Fruit fly (Drosophila melanogaster) S2 (cell line): ENCODE results near the gene CG2187.

Experiments used
- CG8478 ChIP-seq: fragments of >200 bp; optimal IDR thresholded peaks from 2 replicates; lab custom pipeline; 2018
- CTCF ChIP-seq, 2 experiments: fragments of >200 bp; optimal IDR thresholded peaks; 2 replicates each; lab custom pipeline; 2018

DNA sequence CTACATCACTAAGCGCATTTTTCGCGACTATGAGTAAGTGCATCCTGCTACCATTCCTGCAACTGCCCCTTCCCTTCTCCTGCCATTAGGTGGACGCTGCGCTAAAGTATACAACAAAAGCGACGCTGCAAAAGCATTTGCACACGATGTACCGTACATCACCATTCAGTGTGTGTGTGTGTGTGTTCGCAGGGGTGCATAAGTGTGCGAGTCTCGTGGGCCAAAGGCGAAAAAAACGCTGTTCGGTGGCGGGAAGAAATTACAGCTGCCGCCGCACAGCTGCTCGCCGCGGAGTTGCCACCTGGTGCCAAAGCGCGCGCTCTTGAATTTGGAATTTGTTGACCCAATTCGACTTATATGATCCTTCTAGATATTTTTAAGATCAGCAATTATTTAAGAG, 36.0 kb upstream of the CG2187 start:
- no peak for TF ChIP-seq CG8478 (lab: Kevin White, UChicago)
- TF ChIP-seq CTCF (optimal IDR thresholded peaks at IDR 0.05; lab: Kevin White, UChicago) = peak in 1 of 2 experiments; percentile 38
